Fruit fly (Drosophila melanogaster): ENCODE data around the gene Brms1.

dm6 chrX:12947670-12948069 lies 38.2 kb upstream of the Brms1 start:
- TF ChIP-seq CG8478 (optimal IDR thresholded peaks at IDR 0.05) (no peak), psq (optimal IDR thresholded peaks at IDR 0.05) (no peak), Dll (optimal IDR thresholded peaks at IDR 0.05) (no peak), usp (GFP tag; optimal IDR thresholded peaks at IDR 0.05) (no peak)

Measured in whole organism.